Worm (Caenorhabditis elegans) whole organism, L4/young adult: ENCODE data around the gene srg-21.

Experiments
- W03F9.2 ChIP-seq: fragments of 150-350 bp; optimal IDR thresholded peaks from 2 replicates; lab custom pipeline; 2014; ENCODE audit warnings: missing biosample characterization, missing genetic modification characterization
- dao-5 ChIP-seq: sonication (generic microtip); optimal IDR thresholded peaks from 2 replicates; lab custom pipeline; 2016; ENCODE audit warnings: missing genotype, missing genetic modification characterization, moderate library complexity, missing compliant biosample characterization
- him-1 ChIP-seq: sonication (generic microtip); optimal IDR thresholded peaks from 2 replicates; lab custom pipeline; 2016; ENCODE audit warnings: missing genotype, missing genetic modification reagents, missing genetic modification characterization, missing compliant biosample characterization

DNA sequence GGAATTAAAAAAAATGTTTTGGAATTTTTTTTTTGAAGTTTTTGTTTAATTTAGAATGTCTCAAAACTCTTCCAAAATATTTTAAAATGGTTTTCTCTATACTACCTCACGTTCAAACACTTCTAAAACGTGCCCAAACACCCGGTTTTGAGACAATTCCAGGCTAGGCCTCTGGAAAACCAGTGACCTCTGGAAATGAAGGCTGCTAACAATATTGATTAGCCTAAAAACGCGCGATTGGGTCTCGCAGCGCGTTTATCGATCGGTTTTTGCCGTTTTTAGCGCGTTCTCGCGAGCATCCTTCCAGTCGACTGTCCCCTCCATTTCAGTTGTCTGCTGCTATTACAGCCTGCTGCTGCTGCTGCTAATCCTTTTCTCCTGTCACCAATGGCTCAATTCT is 30.4 kb downstream of the srg-21 start, which contains the start of gene Y25C1A.6:
- TF ChIP-seq W03F9.2 (tag; lab: Kevin White, UChicago), result no peak
- TF ChIP-seq dao-5 (tag; lab: Kevin White, UChicago), result no peak
- no peak for TF ChIP-seq him-1 (tag; lab: Kevin White, UChicago)
